Fruit fly (Drosophila melanogaster) whole organism, prepupa: ENCODE measurements around the gene CG43255.

Experiments used
- CG32006 ChIP-seq: fragments of 200-800 bp; sonication (Bioruptor generic); optimal IDR thresholded peaks from 3 replicates; lab custom pipeline; 2017; ENCODE audit warnings: missing biosample characterization, mild to moderate bottlenecking, missing genetic modification characterization
- Hr38 ChIP-seq: sonication (Bioruptor generic); optimal IDR thresholded peaks from 2 replicates; lab custom pipeline; 2016; ENCODE audit warnings: missing biosample characterization, missing genetic modification characterization
- Lpt ChIP-seq: fragments of 200-800 bp; sonication (Bioruptor generic); optimal IDR thresholded peaks from 3 replicates; lab custom pipeline; 2016; ENCODE audit warnings: missing biosample characterization, missing genetic modification characterization
- Met ChIP-seq: fragments of 200-800 bp; sonication (Bioruptor generic); optimal IDR thresholded peaks from 3 replicates; lab custom pipeline; 2016; ENCODE audit warnings: missing biosample characterization, missing genetic modification characterization
- Sox14 ChIP-seq: fragments of 200-800 bp; sonication (Bioruptor generic); optimal IDR thresholded peaks from 3 replicates; lab custom pipeline; 2016; ENCODE audit warnings: missing biosample characterization, missing genetic modification characterization
- Sox15 ChIP-seq: fragments of 200-800 bp; sonication (Bioruptor generic); optimal IDR thresholded peaks from 3 replicates; lab custom pipeline; 2016; ENCODE audit warnings: missing biosample characterization, missing genetic modification characterization
- acj6 ChIP-seq: fragments of 200-800 bp; sonication (Bioruptor generic); optimal IDR thresholded peaks from 3 replicates; lab custom pipeline; 2016; ENCODE audit warnings: missing biosample characterization, missing genetic modification characterization
- eg ChIP-seq: fragments of 200-800 bp; sonication (Bioruptor generic); IDR thresholded peaks from 3 replicates; pipeline ENCODE4 v1.3.6; 2022; ENCODE audit warnings: missing biosample characterization, missing genetic modification characterization
- net ChIP-seq: fragments of 200-800 bp; sonication (Bioruptor generic); optimal IDR thresholded peaks from 3 replicates; lab custom pipeline; 2016; ENCODE audit warnings: missing biosample characterization, missing genetic modification characterization

dm6 chrX:8887410-8887809 lies 36.4 kb upstream of the CG43255 start:
- TF ChIP-seq CG32006 (GFP tag; lab: Kevin White, UChicago) = no peak
- TF ChIP-seq net (GFP tag; lab: Kevin White, UChicago) = no peak
- no peak for TF ChIP-seq Met
- no peak; the same call in 2 of the 3 replicates for TF ChIP-seq eg (GFP tag; lab: Robert Waterston, UW)
- TF ChIP-seq Sox15 (GFP tag; lab: Kevin White, UChicago) = no peak
- TF ChIP-seq acj6 = no peak
- TF ChIP-seq Lpt (GFP tag; lab: Kevin White, UChicago) = no peak
- no peak for TF ChIP-seq Hr38
- no peak for TF ChIP-seq Sox14 (GFP tag; lab: Kevin White, UChicago)
